Worm (Caenorhabditis elegans) whole organism, L3 larva: ENCODE results near the gene clec-146.

Experiments used
- ama-1 ChIP-seq: fragments of 150-350 bp; optimal IDR thresholded peaks from 2 replicates; lab custom pipeline; 2018
- elt-1 ChIP-seq: fragments of 150-350 bp; optimal IDR thresholded peaks from 2 replicates; lab custom pipeline; 2014; ENCODE audit warnings: missing biosample characterization, missing genetic modification characterization
- nhr-23 ChIP-seq: fragments of 150-350 bp; optimal IDR thresholded peaks from 2 replicates; lab custom pipeline; 2014; ENCODE audit warnings: missing biosample characterization, missing genetic modification reagents, missing genetic modification characterization
- pha-4 ChIP-seq: fragments of 150-350 bp; optimal IDR thresholded peaks from 2 replicates; lab custom pipeline; 2014; ENCODE audit warnings: missing biosample characterization, missing genetic modification reagents, missing genetic modification characterization
- skn-1 ChIP-seq: fragments of 150-350 bp; optimal IDR thresholded peaks from 2 replicates; lab custom pipeline; 2014; ENCODE audit warnings: missing biosample characterization, missing genetic modification characterization
- unc-62 ChIP-seq: fragments of 150-350 bp; sonication (generic microtip); optimal IDR thresholded peaks from 4 replicates; lab custom pipeline; 2014; ENCODE audit warnings: missing biosample characterization, missing genetic modification reagents, missing genetic modification characterization
- ztf-4 ChIP-seq: fragments of 150-350 bp; optimal IDR thresholded peaks from 2 replicates; lab custom pipeline; 2014; ENCODE audit warnings: missing biosample characterization, missing genetic modification characterization

DNA sequence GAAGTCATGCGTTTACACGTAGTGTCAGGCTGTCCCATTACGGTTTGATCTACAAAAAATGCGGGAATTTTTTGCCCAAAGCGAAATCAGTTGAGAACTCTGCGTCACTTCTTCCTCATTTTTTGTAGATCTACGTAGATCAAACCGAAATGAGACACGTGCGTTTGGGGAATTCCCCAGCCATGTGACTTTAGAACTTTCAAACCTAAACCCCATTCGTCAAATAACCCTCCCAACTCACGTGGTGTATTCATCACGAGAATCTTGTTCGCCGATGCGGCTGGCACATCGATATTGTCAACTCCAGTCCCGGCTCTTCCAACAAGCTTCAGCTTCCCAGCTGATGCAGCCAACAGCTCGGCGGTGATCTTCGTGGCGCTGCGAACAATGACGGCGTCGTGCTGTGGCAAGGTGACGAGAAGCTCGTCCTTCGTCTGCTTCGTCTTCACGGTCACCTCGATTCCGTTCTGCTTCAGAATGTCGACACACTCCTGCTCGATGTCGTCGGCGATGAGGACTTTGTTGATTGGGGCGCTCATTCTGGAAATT lies 44.4 kb upstream of the clec-146 start, which contains the start of gene phdh-1:
- TF ChIP-seq pha-4 (tag; lab: Kevin White, UChicago) (no peak), elt-1 (tag; lab: Kevin White, UChicago) (no peak), ama-1 (lab: Kevin White, UChicago) (no peak), ztf-4 (tag; lab: Kevin White, UChicago) (no peak), skn-1 (tag; lab: Kevin White, UChicago) (no peak), unc-62 (GFP tag; lab: Kevin White, UChicago) (no peak), nhr-23 (no peak)
